Fruit fly (Drosophila melanogaster): ENCODE results near the gene SdhBL.

dm6 chrX:18913764-18914163 lies 19.5 kb downstream of the SdhBL start:
- no peak for TF ChIP-seq lola (GFP tag; optimal IDR thresholded peaks at IDR 0.05)
- no peak for TF ChIP-seq pan (optimal IDR thresholded peaks at IDR 0.05)
- no peak for TF ChIP-seq brk (GFP tag; optimal IDR thresholded peaks at IDR 0.05)
- TF ChIP-seq ey (GFP tag; optimal IDR thresholded peaks at IDR 0.05), result no peak
- TF ChIP-seq sv (GFP tag; optimal IDR thresholded peaks at IDR 0.05), result no peak
- no peak for TF ChIP-seq OdsH (GFP tag; optimal IDR thresholded peaks at IDR 0.05)
- no peak for TF ChIP-seq Hr83 (GFP tag; optimal IDR thresholded peaks at IDR 0.05; ENCODE audit: poor library complexity, severe bottlenecking)
- no peak for TF ChIP-seq usp (GFP tag; optimal IDR thresholded peaks at IDR 0.05)
- TF ChIP-seq woc (GFP tag; optimal IDR thresholded peaks at IDR 0.05), result no peak
- no peak for TF ChIP-seq Myc (optimal IDR thresholded peaks at IDR 0.05)
